Worm (Caenorhabditis elegans) whole organism, L4 larva: ENCODE measurements around the gene Y27F2A.11.

Experiments
- pha-4 ChIP-seq, 2 experiments: fragments of 150-350 bp in 1 of 2; fragments of 200-800 bp in 1 of 2; sonication (Bioruptor generic) in 1 of 2; IDR thresholded peaks in 1 of 2; optimal IDR thresholded peaks in 1 of 2; 2 replicates each; pipeline versions ENCODE4 v1.3.6 to Lab custom; 2014 to 2022; ENCODE audit warnings: missing genetic modification characterization in 2 of 2, missing genetic modification reagents in 2 of 2, missing biosample characterization in 1 of 2, missing compliant biosample characterization in 1 of 2
- php-3 ChIP-seq: fragments of 200-800 bp; sonication (Bioruptor generic); IDR thresholded peaks from 2 replicates; pipeline ENCODE4 v1.3.6; 2022; ENCODE audit warnings: missing genetic modification reagents, missing genetic modification characterization, missing compliant biosample characterization
- rbr-2 ChIP-seq: sonication (generic microtip); optimal IDR thresholded peaks from 2 replicates; lab custom pipeline; 2016; ENCODE audit warnings: missing genotype, missing genetic modification characterization, missing compliant biosample characterization

DNA sequence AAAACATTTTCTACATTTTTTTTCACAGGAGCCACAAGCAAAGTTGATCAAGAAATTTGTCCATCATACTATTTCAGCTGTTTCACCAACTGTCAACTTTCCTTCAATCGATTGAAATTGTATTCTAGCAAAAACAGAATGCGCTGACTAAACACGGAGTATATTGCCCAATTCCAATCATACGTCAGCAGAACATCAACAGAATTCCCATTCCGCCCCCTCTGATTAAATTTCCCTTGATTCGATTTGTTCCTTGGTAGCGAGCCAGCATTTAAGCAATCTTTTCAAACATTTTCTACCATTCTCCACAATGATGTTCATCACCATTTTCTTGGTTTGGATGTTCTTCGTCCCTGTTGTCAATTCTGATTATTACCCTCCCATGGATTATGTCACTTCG is 43.3 kb upstream of the Y27F2A.11 start, which contains the start of gene T10D4.15:
- TF ChIP-seq php-3 (GFP tag; lab: Robert Waterston, UW) (no peak), pha-4 (GFP tag; IDR thresholded peaks at IDR 0.05; lab: Robert Waterston, UW) (no peak), pha-4 (tag; optimal IDR thresholded peaks at IDR 0.05; lab: Kevin White, UChicago) (no peak), rbr-2 (tag; lab: Kevin White, UChicago) (no peak)
